Worm (Caenorhabditis elegans) whole organism, early embryonic: ENCODE results near the gene flp-21.

Experiments
- F13C5.2 ChIP-seq: sonication (generic microtip); optimal IDR thresholded peaks from 2 replicates; lab custom pipeline; 2017; ENCODE audit warnings: mild to moderate bottlenecking, missing genetic modification characterization, inconsistent platforms, missing compliant biosample characterization
- ama-1 ChIP-seq: fragments of 150-350 bp; optimal IDR thresholded peaks from 2 replicates; lab custom pipeline; 2014
- ceh-13 ChIP-seq: fragments of 200-800 bp; sonication (Bioruptor generic); optimal IDR thresholded peaks from 2 replicates; lab custom pipeline; 2018; ENCODE audit warnings: mild to moderate bottlenecking, missing genetic modification characterization, missing compliant biosample characterization

DNA sequence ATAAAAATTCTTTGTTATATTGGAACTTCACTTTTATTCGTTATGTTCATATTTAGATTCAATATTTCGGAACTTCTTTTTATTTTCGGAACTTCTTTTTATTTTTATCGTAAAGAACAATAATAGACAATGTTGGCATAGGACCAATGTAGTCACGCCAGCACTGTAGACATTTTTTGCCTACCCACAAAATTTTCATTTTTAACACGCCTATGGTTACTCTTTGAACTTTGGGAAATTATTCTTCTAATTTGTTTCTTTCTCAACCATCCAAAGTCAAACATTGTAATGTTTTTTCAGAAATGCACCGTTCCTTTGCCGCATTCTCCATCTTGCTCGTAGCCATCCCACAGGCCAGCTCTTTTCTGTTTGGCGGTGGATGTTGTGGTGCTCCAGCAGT, 8.1 kb upstream of the flp-21 start, which contains the start of gene C26F1.1:
- TF ChIP-seq ama-1 (lab: Kevin White, UChicago) (no peak), ceh-13 (no peak), F13C5.2 (tag; lab: Kevin White, UChicago) (no peak)
